Worm (Caenorhabditis elegans): Measurements from ENCODE around the gene Y38E10A.24.

Gene Y38E10A.24

ce11 chrII:12677975-12678866 is 614 bp upstream of the Y38E10A.24 start (continued):
- no peak for TF ChIP-seq daf-12 (tag; optimal IDR thresholded peaks at IDR 0.05)

ce11 chrII:12679635-12680034 is 800 bp downstream of the Y38E10A.24 start, which contains the start of the genes Y38E10A.33 and cox-10:
Gene Y38E10A.33 (minus strand): TSS chrII:12679646.
Gene cox-10 (plus strand): TSS chrII:12679954.
- TF ChIP-seq ceh-28 (tag; optimal IDR thresholded peaks at IDR 0.05), result no peak
- TF ChIP-seq ZK546.5 (tag; optimal IDR thresholded peaks at IDR 0.05), result no peak
- TF ChIP-seq skn-1 (tag; optimal IDR thresholded peaks at IDR 0.05), result no peak
- TF ChIP-seq hmg-11 (tag; optimal IDR thresholded peaks at IDR 0.05), result peak; percentile 72
- TF ChIP-seq mdl-1 (tag; optimal IDR thresholded peaks at IDR 0.05), result no peak
- no peak for TF ChIP-seq lin-39 (tag; optimal IDR thresholded peaks at IDR 0.05)
- no peak for TF ChIP-seq ceh-16 (tag; optimal IDR thresholded peaks at IDR 0.05)
- TF ChIP-seq nhr-23 (tag; optimal IDR thresholded peaks at IDR 0.05), result peak; percentile 77
- TF ChIP-seq mml-1 (tag; optimal IDR thresholded peaks at IDR 0.05), result no peak
- TF ChIP-seq R02D3.7 (tag; optimal IDR thresholded peaks at IDR 0.05), result peak; percentile 98
- no peak for TF ChIP-seq pqm-1 (tag; optimal IDR thresholded peaks at IDR 0.05)
- TF ChIP-seq lin-15B (tag; optimal IDR thresholded peaks at IDR 0.05), result peak; percentile 70
- TF ChIP-seq egl-27 (tag; optimal IDR thresholded peaks at IDR 0.05), result no peak
- no peak for TF ChIP-seq fkh-2 (tag; optimal IDR thresholded peaks at IDR 0.05)
- no peak for TF ChIP-seq nhr-43 (tag; optimal IDR thresholded peaks at IDR 0.05; ENCODE audit: poor library complexity, severe bottlenecking)
- peak; percentile 62 for TF ChIP-seq pha-4 (tag; optimal IDR thresholded peaks at IDR 0.05)
- no peak for TF ChIP-seq snpc-4 (tag; optimal IDR thresholded peaks at IDR 0.05)
- TF ChIP-seq nhr-67 (tag; optimal IDR thresholded peaks at IDR 0.05), result no peak
- peak; percentile 69 for TF ChIP-seq nfya-1 (tag; optimal IDR thresholded peaks at IDR 0.05; ENCODE audit: insufficient read depth)
- peak; percentile 13 for TF ChIP-seq elt-2 (tag; optimal IDR thresholded peaks at IDR 0.05)

- TF ChIP-seq nhr-237 (tag; optimal IDR thresholded peaks at IDR 0.05) (no peak), hmg-11 (tag; optimal IDR thresholded peaks at IDR 0.05) (peak; percentile 13)
Measured at ce11 chrII:12689333-12689732, 10.5 kb downstream of the Y38E10A.24 start.

ce11 chrII:12690905-12691304 is 12.1 kb downstream of the Y38E10A.24 start:
- no peak for TF ChIP-seq daf-12 (tag; optimal IDR thresholded peaks at IDR 0.05)
- no peak for TF ChIP-seq nhr-28 (tag; optimal IDR thresholded peaks at IDR 0.05)
- TF ChIP-seq nhr-23 (tag; optimal IDR thresholded peaks at IDR 0.05), result no peak
- no peak for TF ChIP-seq hmg-11 (tag; optimal IDR thresholded peaks at IDR 0.05)
- no peak for TF ChIP-seq ama-1 (optimal IDR thresholded peaks at IDR 0.05)
- TF ChIP-seq skn-1 (tag; optimal IDR thresholded peaks at IDR 0.05), result no peak
- no peak for TF ChIP-seq mml-1 (tag; optimal IDR thresholded peaks at IDR 0.05)
- no peak for TF ChIP-seq elt-2 (tag; optimal IDR thresholded peaks at IDR 0.05)

ce11 chrII:12691351-12691750 is 12.5 kb downstream of the Y38E10A.24 start:
- no peak for TF ChIP-seq fkh-2 (tag; optimal IDR thresholded peaks at IDR 0.05)
- no peak for TF ChIP-seq unc-62 (GFP tag; optimal IDR thresholded peaks at IDR 0.05)
- peak; percentile 21 for TF ChIP-seq pha-4 (tag; optimal IDR thresholded peaks at IDR 0.05)
- TF ChIP-seq ztf-11 (tag; optimal IDR thresholded peaks at IDR 0.05), result no peak

- no peak for TF ChIP-seq egl-27 (tag; optimal IDR thresholded peaks at IDR 0.05)
- no peak for TF ChIP-seq R02D3.7 (tag; optimal IDR thresholded peaks at IDR 0.05)
- no peak for TF ChIP-seq fkh-10 (GFP tag; optimal IDR thresholded peaks at IDR 0.05)
- TF ChIP-seq nhr-11 (tag; optimal IDR thresholded peaks at IDR 0.05), result no peak
- no peak for TF ChIP-seq aly-2 (tag; optimal IDR thresholded peaks at IDR 0.05)
- TF ChIP-seq nfya-1 (tag; optimal IDR thresholded peaks at IDR 0.05; ENCODE audit: insufficient read depth), result no peak
Measured at ce11 chrII:12692694-12693093, 13.9 kb downstream of the Y38E10A.24 start.

- TF ChIP-seq nhr-25 (tag; optimal IDR thresholded peaks at IDR 0.05) (no peak), elt-3 (tag; optimal IDR thresholded peaks at IDR 0.05) (no peak), ceh-28 (tag; optimal IDR thresholded peaks at IDR 0.05) (no peak), ztf-4 (tag; optimal IDR thresholded peaks at IDR 0.05) (no peak), nfya-1 (tag; optimal IDR thresholded peaks at IDR 0.05; ENCODE audit: insufficient read depth) (no peak), egl-27 (tag; optimal IDR thresholded peaks at IDR 0.05) (no peak), fos-1 (tag; optimal IDR thresholded peaks at IDR 0.05) (no peak)
Measured at ce11 chrII:12694112-12694511, 15.3 kb downstream of the Y38E10A.24 start, which contains the start of gene tbc-17. Gene tbc-17 (plus strand): TSS chrII:12694412.

All from whole organism, L3 larva.